Worm (Caenorhabditis elegans): ENCODE measurements around the gene hpo-38.
"Not testable (repeated sequence)": the region's sequence is repeated elsewhere in the genome, so short reads cannot be mapped to it uniquely, and the experiment has no call there.

DNA sequence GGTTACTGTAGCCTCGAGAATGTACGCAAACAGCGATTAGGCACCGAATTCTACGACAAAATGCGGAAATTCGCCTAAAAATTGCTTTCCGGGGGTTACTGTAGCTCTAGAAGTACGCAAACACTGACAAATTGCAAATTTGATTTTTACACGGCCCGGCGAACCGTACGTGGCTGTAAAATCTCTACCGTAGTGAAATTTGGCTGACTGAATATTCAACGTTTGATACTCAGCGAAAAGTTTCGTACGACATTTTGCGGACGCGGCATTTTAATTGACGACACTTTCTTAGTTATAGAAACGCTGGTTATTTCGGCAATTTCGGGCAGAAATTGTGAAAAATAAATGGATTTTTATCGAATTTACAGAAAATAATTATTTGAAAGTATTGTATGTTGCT lies 39.3 kb downstream of the hpo-38 start:
- TF ChIP-seq ama-1 (optimal IDR thresholded peaks at IDR 0.05); nhr-237 (tag; optimal IDR thresholded peaks at IDR 0.05); duxl-1 (tag; optimal IDR thresholded peaks at IDR 0.05; ENCODE audit: poor library complexity); F26F4.8 (GFP tag; conservative IDR thresholded peaks at IDR 0.05); skn-1 (tag; optimal IDR thresholded peaks at IDR 0.05); fos-1 (tag; optimal IDR thresholded peaks at IDR 0.05); egl-27 (tag; optimal IDR thresholded peaks at IDR 0.05); lin-15B (tag; optimal IDR thresholded peaks at IDR 0.05); ces-1 (GFP tag; optimal IDR thresholded peaks at IDR 0.05); lim-7 (GFP tag; IDR thresholded peaks at IDR 0.05): not testable (repeated sequence)

All from whole organism, L4 larva.